Worm (Caenorhabditis elegans) whole organism, midembryonic: ENCODE results near the gene R08C7.1.

Experiments used
- T22C8.4 ChIP-seq: fragments of 200-800 bp; sonication (Bioruptor generic); IDR thresholded peaks from 2 replicates; pipeline ENCODE4 v1.3.6; 2022; ENCODE audit warnings: missing genetic modification characterization, missing compliant biosample characterization
- flt-1 ChIP-seq: fragments of 200-800 bp; sonication (Bioruptor generic); IDR thresholded peaks from 2 replicates; pipeline ENCODE4 v1.3.6; 2022; ENCODE audit warnings: missing genetic modification characterization, missing compliant biosample characterization
- klf-2 ChIP-seq: fragments of 200-800 bp; sonication (Bioruptor generic); conservative IDR thresholded peaks from 2 replicates; pipeline ENCODE4 v1.3.6; 2022; ENCODE audit warnings: missing genetic modification reagents, missing genetic modification characterization, missing compliant biosample characterization
- med-1 ChIP-seq: sonication (generic microtip); optimal IDR thresholded peaks from 2 replicates; lab custom pipeline; 2017; ENCODE audit warnings: missing genetic modification characterization, mild to moderate bottlenecking, missing compliant biosample characterization, antibody characterized with exemption, missing genetic modification reagents; ENCODE audit not compliant: insufficient read depth
- ref-1 ChIP-seq: fragments of 200-800 bp; sonication (Bioruptor generic); conservative IDR thresholded peaks from 2 replicates; pipeline ENCODE4 v1.3.6; 2022; ENCODE audit warnings: missing genetic modification reagents, missing genetic modification characterization, missing compliant biosample characterization
- tab-1 ChIP-seq: fragments of 200-800 bp; sonication (Bioruptor generic); IDR thresholded peaks from 2 replicates; pipeline ENCODE4 v1.3.6; 2022; ENCODE audit warnings: missing genetic modification characterization, missing compliant biosample characterization

DNA sequence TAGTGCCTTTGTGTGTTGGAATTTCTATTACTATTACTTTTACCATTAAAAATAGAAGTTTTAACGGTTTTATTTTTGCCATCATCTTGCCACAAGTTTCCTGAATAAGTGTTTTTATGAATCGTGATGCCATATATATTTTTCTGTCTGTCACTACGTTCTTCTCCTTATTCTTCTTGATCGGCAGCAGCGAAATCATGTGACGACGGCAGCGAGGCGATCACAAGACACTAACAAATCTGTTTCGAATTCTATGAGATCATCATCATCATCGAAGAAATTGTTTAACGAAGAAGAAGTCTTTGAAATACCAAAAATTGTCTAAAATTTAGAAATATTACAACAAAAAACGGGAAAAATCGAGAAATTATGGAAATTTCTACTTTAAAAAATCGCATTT is 49.3 kb upstream of the R08C7.1 start:
- no peak for TF ChIP-seq klf-2
- TF ChIP-seq T22C8.4 = no peak
- no peak for TF ChIP-seq tab-1 (GFP tag; lab: Robert Waterston, UW)
- no peak for TF ChIP-seq ref-1
- no peak for TF ChIP-seq med-1
- TF ChIP-seq flt-1 (GFP tag; lab: Robert Waterston, UW) = no peak
